Fruit fly (Drosophila melanogaster) whole organism, prepupa: ENCODE measurements around the gene Ets21C.

Experiments used
- Blimp-1 ChIP-seq: fragments of 200-800 bp; sonication (Bioruptor generic); optimal IDR thresholded peaks from 3 replicates; lab custom pipeline; 2017; ENCODE audit warnings: missing biosample characterization, missing genetic modification characterization, mild to moderate bottlenecking, moderate library complexity, missing genetic modification reagents
- CG10631 ChIP-seq: fragments of 200-800 bp; sonication (Bioruptor generic); optimal IDR thresholded peaks from 2 replicates; lab custom pipeline; 2016; ENCODE audit warnings: missing biosample characterization, missing genetic modification characterization
- CG10669 ChIP-seq: fragments of 200-800 bp; sonication (Bioruptor generic); optimal IDR thresholded peaks from 3 replicates; lab custom pipeline; 2018; ENCODE audit warnings: missing biosample characterization, mild to moderate bottlenecking, missing genetic modification characterization, moderate library complexity
- CG11294 ChIP-seq: fragments of 200-800 bp; sonication (Bioruptor generic); IDR thresholded peaks from 2 replicates; pipeline ENCODE4 v1.3.6; 2022; ENCODE audit warnings: missing biosample characterization, missing genetic modification characterization
- CG11762 ChIP-seq: fragments of 200-800 bp; sonication (Bioruptor generic); optimal IDR thresholded peaks from 3 replicates; lab custom pipeline; 2016; ENCODE audit warnings: missing biosample characterization, missing genetic modification characterization; ENCODE audit not compliant: insufficient read depth
- CG11902 ChIP-seq: fragments of 200-800 bp; sonication (Bioruptor generic); optimal IDR thresholded peaks from 3 replicates; lab custom pipeline; 2016; ENCODE audit warnings: missing biosample characterization, missing genetic modification characterization
- CG15336 ChIP-seq: fragments of 200-800 bp; sonication (Bioruptor generic); IDR thresholded peaks from 2 replicates; pipeline ENCODE4 v1.3.6; 2022; ENCODE audit warnings: missing biosample characterization, missing genetic modification characterization
- CG1621 ChIP-seq: fragments of 200-800 bp; sonication (Bioruptor generic); optimal IDR thresholded peaks from 3 replicates; lab custom pipeline; 2018; ENCODE audit warnings: missing biosample characterization, mild to moderate bottlenecking, missing genetic modification characterization
- CG16779 ChIP-seq: fragments of 200-800 bp; sonication (Bioruptor generic); optimal IDR thresholded peaks from 3 replicates; lab custom pipeline; 2017; ENCODE audit warnings: missing biosample characterization, mild to moderate bottlenecking, missing genetic modification characterization
- CG31627 ChIP-seq: fragments of 200-800 bp; sonication (Bioruptor generic); optimal IDR thresholded peaks from 3 replicates; lab custom pipeline; 2016; ENCODE audit warnings: missing biosample characterization, missing genetic modification characterization
- CG32006 ChIP-seq: fragments of 200-800 bp; sonication (Bioruptor generic); optimal IDR thresholded peaks from 3 replicates; lab custom pipeline; 2017; ENCODE audit warnings: missing biosample characterization, mild to moderate bottlenecking, missing genetic modification characterization
- CG34406 ChIP-seq: fragments of 200-800 bp; sonication (Bioruptor generic); optimal IDR thresholded peaks from 3 replicates; lab custom pipeline; 2016; ENCODE audit warnings: missing biosample characterization, missing genetic modification characterization
- CG3919 ChIP-seq: fragments of 200-800 bp; sonication (Bioruptor generic); optimal IDR thresholded peaks from 3 replicates; lab custom pipeline; 2016; ENCODE audit warnings: missing biosample characterization, missing genetic modification characterization
- CG6163 ChIP-seq: fragments of 200-800 bp; sonication (Bioruptor generic); IDR thresholded peaks from 3 replicates; pipeline ENCODE4 v1.3.6; 2022; ENCODE audit warnings: missing biosample characterization, missing genetic modification characterization
- CG6276 ChIP-seq: fragments of 200-800 bp; sonication (Bioruptor generic); optimal IDR thresholded peaks from 2 replicates; lab custom pipeline; 2017; ENCODE audit warnings: missing biosample characterization, mild to moderate bottlenecking, missing genetic modification characterization
- CG6808 ChIP-seq: fragments of 200-800 bp; sonication (Bioruptor generic); optimal IDR thresholded peaks from 3 replicates; lab custom pipeline; 2017; ENCODE audit warnings: missing biosample characterization, missing genetic modification characterization, mild to moderate bottlenecking, moderate library complexity, missing genetic modification reagents
- CG6854 ChIP-seq: fragments of 200-800 bp; sonication (Bioruptor generic); optimal IDR thresholded peaks from 2 replicates; lab custom pipeline; 2017; ENCODE audit warnings: missing biosample characterization, mild to moderate bottlenecking, missing genetic modification characterization
- CG7368 ChIP-seq: fragments of 200-800 bp; sonication (Bioruptor generic); optimal IDR thresholded peaks from 3 replicates; lab custom pipeline; 2016; ENCODE audit warnings: missing biosample characterization, missing genetic modification characterization
- CG8119 ChIP-seq: fragments of 200-800 bp; sonication (Bioruptor generic); IDR thresholded peaks from 3 replicates; pipeline ENCODE4 v1.3.6; 2022; ENCODE audit warnings: missing biosample characterization, missing genetic modification characterization
- CG8632 ChIP-seq: fragments of 200-800 bp; sonication (Bioruptor generic); optimal IDR thresholded peaks from 3 replicates; lab custom pipeline; 2016; ENCODE audit warnings: missing biosample characterization, missing genetic modification characterization
- CG9139 ChIP-seq: fragments of 200-800 bp; sonication (Bioruptor generic); optimal IDR thresholded peaks from 3 replicates; lab custom pipeline; 2017; ENCODE audit warnings: missing biosample characterization, mild to moderate bottlenecking, missing genetic modification characterization
- Eip75B ChIP-seq: fragments of 200-800 bp; sonication (Bioruptor generic); optimal IDR thresholded peaks from 3 replicates; lab custom pipeline; 2016; ENCODE audit warnings: missing biosample characterization, missing genetic modification characterization
- Eip78C ChIP-seq: fragments of 200-800 bp; sonication (Bioruptor generic); peaks from one replicate; lab custom pipeline; 2016; ENCODE audit warnings: missing biosample characterization, missing genetic modification characterization
- Ets21C ChIP-seq: fragments of 200-800 bp; sonication (Bioruptor generic); optimal IDR thresholded peaks from 3 replicates; lab custom pipeline; 2016; ENCODE audit warnings: missing biosample characterization, missing genetic modification characterization
- Ets96B ChIP-seq: fragments of 200-800 bp; optimal IDR thresholded peaks from 2 replicates; lab custom pipeline; 2019; ENCODE audit warnings: missing biosample characterization, mild to moderate bottlenecking, missing genetic modification characterization, moderate library complexity
- Hr38 ChIP-seq: sonication (Bioruptor generic); optimal IDR thresholded peaks from 2 replicates; lab custom pipeline; 2016; ENCODE audit warnings: missing biosample characterization, missing genetic modification characterization
- Hr4 ChIP-seq: fragments of 200-800 bp; sonication (Bioruptor generic); optimal IDR thresholded peaks from 3 replicates; lab custom pipeline; 2016; ENCODE audit warnings: missing biosample characterization, missing genetic modification characterization
- Lpt ChIP-seq: fragments of 200-800 bp; sonication (Bioruptor generic); optimal IDR thresholded peaks from 3 replicates; lab custom pipeline; 2016; ENCODE audit warnings: missing biosample characterization, missing genetic modification characterization
- Met ChIP-seq: fragments of 200-800 bp; sonication (Bioruptor generic); optimal IDR thresholded peaks from 3 replicates; lab custom pipeline; 2016; ENCODE audit warnings: missing biosample characterization, missing genetic modification characterization
- Smox ChIP-seq: fragments of 200-800 bp; sonication (Bioruptor generic); optimal IDR thresholded peaks from 3 replicates; lab custom pipeline; 2016; ENCODE audit warnings: missing biosample characterization, missing genetic modification characterization
- Sox102F ChIP-seq: fragments of 200-800 bp; sonication (Bioruptor generic); optimal IDR thresholded peaks from 2 replicates; lab custom pipeline; 2016; ENCODE audit warnings: missing biosample characterization, mild to moderate bottlenecking, missing genetic modification characterization
- Sox14 ChIP-seq: fragments of 200-800 bp; sonication (Bioruptor generic); optimal IDR thresholded peaks from 3 replicates; lab custom pipeline; 2016; ENCODE audit warnings: missing biosample characterization, missing genetic modification characterization
- achi ChIP-seq: fragments of 200-800 bp; sonication (Bioruptor generic); optimal IDR thresholded peaks from 3 replicates; lab custom pipeline; 2016; ENCODE audit warnings: missing biosample characterization, missing genetic modification characterization
- dsx ChIP-seq: fragments of 200-800 bp; optimal IDR thresholded peaks from 3 replicates; lab custom pipeline; 2019; ENCODE audit warnings: missing biosample characterization, mild to moderate bottlenecking, missing genetic modification characterization, moderate library complexity; ENCODE audit not compliant: poor library complexity, severe bottlenecking
- eg ChIP-seq: fragments of 200-800 bp; sonication (Bioruptor generic); IDR thresholded peaks from 3 replicates; pipeline ENCODE4 v1.3.6; 2022; ENCODE audit warnings: missing biosample characterization, missing genetic modification characterization
- fd85E ChIP-seq: fragments of 200-800 bp; sonication (Bioruptor generic); optimal IDR thresholded peaks from 3 replicates; lab custom pipeline; 2016; ENCODE audit warnings: missing biosample characterization, missing genetic modification characterization
- fkh ChIP-seq: fragments of 200-800 bp; sonication (Bioruptor generic); optimal IDR thresholded peaks from 3 replicates; lab custom pipeline; 2017; ENCODE audit warnings: missing biosample characterization, mild to moderate bottlenecking, missing genetic modification characterization, moderate library complexity
- lz ChIP-seq: fragments of 200-800 bp; sonication (Bioruptor generic); optimal IDR thresholded peaks from 3 replicates; lab custom pipeline; 2016; ENCODE audit warnings: missing biosample characterization, missing genetic modification characterization
- net ChIP-seq: fragments of 200-800 bp; sonication (Bioruptor generic); optimal IDR thresholded peaks from 3 replicates; lab custom pipeline; 2016; ENCODE audit warnings: missing biosample characterization, missing genetic modification characterization
- pdm3 ChIP-seq: fragments of 200-800 bp; sonication (Bioruptor generic); optimal IDR thresholded peaks from 3 replicates; lab custom pipeline; 2016; ENCODE audit warnings: missing biosample characterization, missing genetic modification characterization
- spab ChIP-seq: fragments of 200-800 bp; sonication (Bioruptor generic); optimal IDR thresholded peaks from 2 replicates; lab custom pipeline; 2017; ENCODE audit warnings: missing biosample characterization, mild to moderate bottlenecking, missing genetic modification characterization, missing genetic modification reagents
- ss ChIP-seq, 2 experiments: fragments of 200-800 bp; sonication (Bioruptor generic); optimal IDR thresholded peaks; 2 replicates in 1 of 2; 3 replicates in 1 of 2; lab custom pipeline; 2017 to 2018; ENCODE audit warnings: mild to moderate bottlenecking in 2 of 2, missing biosample characterization in 2 of 2, missing genetic modification characterization in 2 of 2, moderate library complexity in 1 of 2
- svp ChIP-seq: fragments of 200-800 bp; sonication (Bioruptor generic); peaks from one replicate; lab custom pipeline; 2016; ENCODE audit warnings: missing biosample characterization, missing genetic modification characterization
- topi ChIP-seq: fragments of 200-800 bp; sonication (Bioruptor generic); optimal IDR thresholded peaks from 3 replicates; lab custom pipeline; 2016; ENCODE audit warnings: missing biosample characterization, missing genetic modification characterization
- vri ChIP-seq: fragments of 200-800 bp; sonication (Bioruptor generic); optimal IDR thresholded peaks from 3 replicates; lab custom pipeline; 2016; ENCODE audit warnings: missing biosample characterization, mild to moderate bottlenecking, missing genetic modification characterization

Gene Ets21C

DNA sequence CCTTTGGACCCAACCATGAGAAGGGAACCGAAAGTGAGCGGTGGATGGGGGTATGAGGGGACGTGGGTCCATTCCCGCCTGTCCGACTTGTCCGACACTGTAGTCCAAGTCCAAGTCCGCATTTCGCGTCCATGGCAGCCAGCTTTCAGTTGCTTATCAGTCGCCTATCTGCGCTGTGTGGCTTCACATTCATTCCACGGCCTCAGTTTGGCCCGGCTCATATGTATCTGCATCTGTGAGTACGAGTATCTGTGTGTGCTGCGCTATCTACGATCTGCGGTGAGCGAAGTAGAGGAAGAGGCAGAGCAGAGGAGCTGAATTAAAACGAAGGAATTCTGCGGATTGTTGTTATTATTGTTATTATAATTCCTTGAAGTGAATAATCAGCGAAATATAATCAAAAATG, 28.2 kb downstream of the Ets21C start (continued):
- TF ChIP-seq CG10631 (GFP tag; lab: Kevin White, UChicago): no peak
- no peak for TF ChIP-seq topi (GFP tag; lab: Kevin White, UChicago)
- TF ChIP-seq CG1621 (tag; lab: Kevin White, UChicago): peak; percentile 69

DNA sequence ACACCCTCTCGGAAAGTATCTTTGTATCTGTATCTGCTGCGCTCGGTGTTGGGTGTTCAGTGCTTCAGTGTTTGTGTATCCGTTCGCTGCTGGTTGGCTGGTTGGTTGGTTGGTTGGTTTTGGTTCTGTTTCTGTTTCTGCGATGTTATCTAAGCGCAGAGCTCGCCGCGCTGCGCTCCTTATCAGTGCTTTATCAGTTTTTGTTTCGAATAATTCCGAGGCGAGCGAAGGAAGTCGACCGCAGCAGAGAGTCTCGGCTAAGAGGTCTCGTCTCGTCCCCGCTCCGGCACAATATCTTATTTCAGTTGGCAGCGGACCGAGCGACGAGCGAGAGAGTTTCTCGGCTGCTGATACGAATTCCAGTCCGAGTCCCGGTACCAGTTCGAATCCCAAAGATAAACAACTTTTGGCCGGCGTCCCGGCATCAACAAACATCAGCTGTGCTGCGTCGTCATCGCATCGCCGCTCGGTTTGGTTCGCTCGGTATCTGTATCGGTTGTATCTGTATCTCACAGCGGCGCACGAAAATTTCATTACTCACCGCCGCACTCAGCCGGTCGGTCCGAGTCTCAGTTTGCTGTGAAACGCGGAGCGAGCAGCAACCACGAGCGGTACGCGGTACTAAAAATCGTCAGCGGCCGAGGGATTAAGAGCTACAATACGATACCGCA, 29.4 kb downstream of the Ets21C start:
- TF ChIP-seq Ets96B (no peak), fkh (GFP tag; lab: Kevin White, UChicago) (peak; percentile 93), Lpt (GFP tag; lab: Kevin White, UChicago) (peak; percentile 5), CG15336 (GFP tag; lab: Robert Waterston, UW) (peak; percentile 27; the same call in 1 of the 2 replicates), CG9139 (GFP tag; lab: Kevin White, UChicago) (peak; percentile 34), CG3919 (GFP tag; lab: Kevin White, UChicago) (peak; percentile 21), achi (GFP tag; lab: Kevin White, UChicago) (peak; percentile 8), Eip75B (GFP tag; lab: Kevin White, UChicago) (peak; percentile 43), CG10631 (GFP tag; lab: Kevin White, UChicago) (no peak), spab (GFP tag; lab: Kevin White, UChicago) (no peak), CG6854 (GFP tag; lab: Kevin White, UChicago) (peak; percentile 83), lz (GFP tag; lab: Kevin White, UChicago) (peak; percentile 18), Met (GFP tag; lab: Kevin White, UChicago) (peak; percentile 12), CG8119 (peak; percentile 39; the same call in 2 of the 3 replicates), topi (GFP tag; lab: Kevin White, UChicago) (peak; percentile 27), eg (GFP tag; lab: Robert Waterston, UW) (peak; percentile 51; the same call in 1 of the 3 replicates), CG7368 (GFP tag; lab: Kevin White, UChicago) (no peak), Eip78C (GFP tag; lab: Kevin White, UChicago) (peak; percentile 55), CG34406 (peak; percentile 19), ss (GFP tag; optimal IDR thresholded peaks at IDR 0.05; lab: Kevin White, UChicago) (peak; percentile 21 to 51), net (GFP tag; lab: Kevin White, UChicago) (peak; percentile 34), CG6808 (no peak), vri (GFP tag; lab: Kevin White, UChicago) (peak; percentile 1), svp (GFP tag; lab: Kevin White, UChicago) (peak; percentile 81), CG16779 (tag; lab: Kevin White, UChicago) (peak; percentile 36), Sox102F (GFP tag; lab: Kevin White, UChicago) (peak; percentile 67), Hr38 (GFP tag; lab: Kevin White, UChicago) (no peak), CG6276 (GFP tag; lab: Kevin White, UChicago) (peak; percentile 22), dsx (GFP tag; lab: Kevin White, UChicago) (no peak), CG6163 (GFP tag; lab: Robert Waterston, UW) (peak; percentile 31), fd85E (GFP tag; lab: Kevin White, UChicago) (no peak), Sox14 (GFP tag; lab: Kevin White, UChicago) (peak; percentile 40), CG10669 (GFP tag; lab: Kevin White, UChicago) (peak; percentile 14), Blimp-1 (GFP tag; lab: Kevin White, UChicago) (peak; percentile 5)

DNA sequence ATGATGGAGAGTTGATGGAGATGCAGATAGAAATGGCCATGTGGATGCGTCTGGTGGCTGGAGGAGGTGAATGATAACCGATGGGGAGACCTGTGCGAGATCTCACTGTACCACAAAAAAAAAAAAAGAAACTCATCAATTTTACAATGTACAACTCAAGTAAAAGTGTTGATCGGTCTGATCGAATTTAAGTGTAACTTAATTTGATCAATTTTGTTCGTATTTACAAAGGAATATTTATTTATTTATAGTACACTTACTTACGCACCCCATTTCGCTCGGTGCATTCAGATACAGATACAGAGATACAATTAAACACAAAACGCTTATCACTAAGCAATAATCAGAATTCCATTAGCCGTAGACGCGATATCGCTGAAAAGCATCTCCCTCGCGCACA, 30.0 kb downstream of the Ets21C start:
- peak; percentile 35 for TF ChIP-seq spab (GFP tag; lab: Kevin White, UChicago)
- TF ChIP-seq CG6854 (GFP tag; lab: Kevin White, UChicago): no peak
- TF ChIP-seq CG7368 (GFP tag; lab: Kevin White, UChicago): no peak
- peak; percentile 49 for TF ChIP-seq CG11762
- no peak for TF ChIP-seq vri (GFP tag; lab: Kevin White, UChicago)
- TF ChIP-seq pdm3: peak; percentile 56
- TF ChIP-seq Ets21C (GFP tag; lab: Kevin White, UChicago): peak; percentile 30
- peak; percentile 27 for TF ChIP-seq net (GFP tag; lab: Kevin White, UChicago)
- peak; percentile 45 for TF ChIP-seq CG31627
- TF ChIP-seq Smox (GFP tag; lab: Kevin White, UChicago): peak; percentile 14
- TF ChIP-seq CG11294: no peak
- peak; percentile 41 for TF ChIP-seq CG34406
- TF ChIP-seq achi (GFP tag; lab: Kevin White, UChicago): peak; percentile 24
- TF ChIP-seq CG8119: peak; percentile 51; the same call in 2 of the 3 replicates
- TF ChIP-seq topi (GFP tag; lab: Kevin White, UChicago): peak; percentile 47
- TF ChIP-seq Hr4 (GFP tag; lab: Kevin White, UChicago): peak; percentile 43
- no peak for TF ChIP-seq svp (GFP tag; lab: Kevin White, UChicago)
- TF ChIP-seq CG8632 (GFP tag; lab: Kevin White, UChicago): peak; percentile 50
- peak; percentile 73 for TF ChIP-seq CG32006 (GFP tag; lab: Kevin White, UChicago)
- peak; percentile 50 for TF ChIP-seq Sox102F (GFP tag; lab: Kevin White, UChicago)
- TF ChIP-seq CG11902 (GFP tag; lab: Kevin White, UChicago): no peak
